Worm (Caenorhabditis elegans) whole organism, L2 larva: Measurements from ENCODE around the gene rps-30.
A peak's percentile ranks its signal among the peaks of the same experiment; 100 is the strongest.

Source experiments
- C34F6.9 ChIP-seq: fragments of 150-350 bp; optimal IDR thresholded peaks from 2 replicates; lab custom pipeline; 2014; ENCODE audit warnings: missing biosample characterization, missing genetic modification characterization
- R02D3.7 ChIP-seq: fragments of 150-350 bp; optimal IDR thresholded peaks from 2 replicates; lab custom pipeline; 2014; ENCODE audit warnings: missing biosample characterization, missing genetic modification characterization
- Y55F3AM.14 ChIP-seq: fragments of 200-800 bp; sonication (Bioruptor generic); optimal IDR thresholded peaks from 2 replicates; lab custom pipeline; 2018; ENCODE audit warnings: mild to moderate bottlenecking, missing genetic modification characterization, missing compliant biosample characterization
- ZK546.5 ChIP-seq: sonication (generic microtip); optimal IDR thresholded peaks from 2 replicates; lab custom pipeline; 2017; ENCODE audit warnings: missing biosample characterization, missing genetic modification characterization
- aly-2 ChIP-seq: fragments of 150-350 bp; optimal IDR thresholded peaks from 2 replicates; lab custom pipeline; 2014; ENCODE audit warnings: missing biosample characterization, missing genetic modification characterization
- ama-1 ChIP-seq: fragments of 150-350 bp; optimal IDR thresholded peaks from 2 replicates; lab custom pipeline; 2018; ENCODE audit warnings: inconsistent platforms
- blmp-1 ChIP-seq: sonication (generic microtip); optimal IDR thresholded peaks from 2 replicates; lab custom pipeline; 2017; ENCODE audit warnings: missing genetic modification characterization, mild to moderate bottlenecking, missing compliant biosample characterization, antibody characterized with exemption, moderate library complexity; ENCODE audit not compliant: insufficient read depth
- ceh-16 ChIP-seq: fragments of 150-350 bp; optimal IDR thresholded peaks from 2 replicates; lab custom pipeline; 2014; ENCODE audit warnings: missing biosample characterization, missing genetic modification characterization
- ceh-82 ChIP-seq: fragments of 150-350 bp; optimal IDR thresholded peaks from 2 replicates; lab custom pipeline; 2014; ENCODE audit warnings: missing biosample characterization, missing genetic modification characterization
- crh-2 ChIP-seq: sonication (generic microtip); optimal IDR thresholded peaks from 2 replicates; lab custom pipeline; 2017; ENCODE audit warnings: missing biosample characterization, missing genetic modification characterization
- egl-27 ChIP-seq: sonication (generic microtip); optimal IDR thresholded peaks from 3 replicates; lab custom pipeline; 2017; ENCODE audit warnings: missing biosample characterization, missing genetic modification reagents, missing genetic modification characterization
- elt-1 ChIP-seq: fragments of 150-350 bp; optimal IDR thresholded peaks from 2 replicates; lab custom pipeline; 2014; ENCODE audit warnings: missing biosample characterization, missing genetic modification characterization
- elt-3 ChIP-seq: sonication (generic microtip); optimal IDR thresholded peaks from 2 replicates; lab custom pipeline; 2017; ENCODE audit warnings: missing biosample characterization, missing genetic modification characterization
- fos-1 ChIP-seq: fragments of 150-350 bp; optimal IDR thresholded peaks from 2 replicates; lab custom pipeline; 2014; ENCODE audit warnings: missing biosample characterization, missing genetic modification characterization
- lin-11 ChIP-seq: fragments of 150-350 bp; sonication (generic microtip); optimal IDR thresholded peaks from 2 replicates; lab custom pipeline; 2014; ENCODE audit warnings: missing biosample characterization, missing genetic modification characterization, inconsistent platforms, mixed read lengths
- lin-13 ChIP-seq: fragments of 150-350 bp; optimal IDR thresholded peaks from 2 replicates; lab custom pipeline; 2014; ENCODE audit warnings: missing biosample characterization, missing genetic modification reagents, missing genetic modification characterization
- lin-39 ChIP-seq: fragments of 150-350 bp; optimal IDR thresholded peaks from 2 replicates; lab custom pipeline; 2014; ENCODE audit warnings: missing biosample characterization, missing genetic modification reagents, missing genetic modification characterization
- mbf-1 ChIP-seq: sonication (generic microtip); optimal IDR thresholded peaks from 2 replicates; lab custom pipeline; 2017; ENCODE audit warnings: missing biosample characterization, missing genetic modification characterization
- nhr-10 ChIP-seq: sonication (generic microtip); optimal IDR thresholded peaks from 2 replicates; lab custom pipeline; 2017; ENCODE audit warnings: missing biosample characterization, missing genetic modification characterization
- nhr-11 ChIP-seq: fragments of 150-350 bp; optimal IDR thresholded peaks from 2 replicates; lab custom pipeline; 2014; ENCODE audit warnings: missing biosample characterization, missing genetic modification characterization
- nhr-21 ChIP-seq: fragments of 150-350 bp; optimal IDR thresholded peaks from 2 replicates; lab custom pipeline; 2014; ENCODE audit warnings: missing biosample characterization, missing genetic modification characterization
- nhr-23 ChIP-seq: fragments of 150-350 bp; optimal IDR thresholded peaks from 2 replicates; lab custom pipeline; 2014; ENCODE audit warnings: missing biosample characterization, missing genetic modification reagents, missing genetic modification characterization
- nhr-237 ChIP-seq: fragments of 150-350 bp; optimal IDR thresholded peaks from 2 replicates; lab custom pipeline; 2014; ENCODE audit warnings: missing biosample characterization, missing genetic modification characterization
- nhr-6 ChIP-seq: fragments of 150-350 bp; optimal IDR thresholded peaks from 2 replicates; lab custom pipeline; 2014; ENCODE audit warnings: missing biosample characterization, missing genetic modification characterization
- peb-1 ChIP-seq: fragments of 150-350 bp; optimal IDR thresholded peaks from 2 replicates; lab custom pipeline; 2014; ENCODE audit warnings: missing biosample characterization, missing genetic modification characterization
- sem-4 ChIP-seq: fragments of 150-350 bp; optimal IDR thresholded peaks from 2 replicates; lab custom pipeline; 2014; ENCODE audit warnings: missing biosample characterization, missing genetic modification reagents, missing genetic modification characterization
- sma-9 ChIP-seq, 2 experiments: fragments of 150-350 bp in 1 of 2; sonication (generic microtip) in 1 of 2; optimal IDR thresholded peaks; 2 replicates each; lab custom pipeline; 2014 to 2016; ENCODE audit warnings: missing genetic modification characterization in 2 of 2, mild to moderate bottlenecking in 1 of 2, missing biosample characterization in 1 of 2, missing compliant biosample characterization in 1 of 2, missing genetic modification reagents in 1 of 2, moderate library complexity in 1 of 2
- snpc-4 ChIP-seq: fragments of 150-350 bp; optimal IDR thresholded peaks from 2 replicates; lab custom pipeline; 2014; ENCODE audit warnings: missing biosample characterization, missing genetic modification characterization
- unc-62 ChIP-seq: fragments of 150-350 bp; optimal IDR thresholded peaks from 2 replicates; lab custom pipeline; 2014; ENCODE audit warnings: missing biosample characterization, missing genetic modification reagents, missing genetic modification characterization
- ztf-1 ChIP-seq: fragments of 200-800 bp; sonication (Bioruptor generic); conservative IDR thresholded peaks from 2 replicates; pipeline ENCODE4 v1.3.6; 2022; ENCODE audit warnings: missing genetic modification characterization, missing compliant biosample characterization
- ztf-4 ChIP-seq: fragments of 150-350 bp; optimal IDR thresholded peaks from 2 replicates; lab custom pipeline; 2014; ENCODE audit warnings: missing biosample characterization, missing genetic modification characterization

rps-30 gene

DNA sequence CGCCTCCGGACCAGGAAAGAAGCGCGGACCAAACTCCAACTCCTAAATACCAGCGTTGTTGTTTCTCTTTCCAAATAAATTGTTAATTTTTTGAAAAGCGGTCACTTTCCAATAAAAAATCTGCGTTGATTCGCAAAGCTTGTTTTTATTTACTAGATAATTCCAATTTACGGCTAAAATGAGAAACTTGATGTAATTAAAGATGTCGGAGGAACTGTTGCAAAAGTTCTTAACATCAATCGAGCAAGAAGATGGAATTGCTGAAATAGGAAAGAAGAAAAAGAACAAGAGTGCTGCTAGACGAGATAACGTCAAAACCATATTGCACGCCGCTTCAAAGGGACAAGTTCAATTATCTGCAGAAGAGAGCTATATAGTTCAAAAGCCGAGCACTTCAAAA, 720 bp downstream of the rps-30 start, which contains the start of gene C26F1.3:
TSS of gene C26F1.3 (plus strand) at position 203 of the 400 bp plus-strand sequence.
- TF ChIP-seq elt-3 (tag; lab: Kevin White, UChicago) (no peak), ztf-4 (tag; lab: Kevin White, UChicago) (no peak), sem-4 (tag; lab: Kevin White, UChicago) (no peak), lin-11 (tag; lab: Kevin White, UChicago) (no peak), nhr-10 (tag; lab: Kevin White, UChicago) (no peak)
- TF ChIP-seq, all 48 proteins: peak for 0

DNA sequence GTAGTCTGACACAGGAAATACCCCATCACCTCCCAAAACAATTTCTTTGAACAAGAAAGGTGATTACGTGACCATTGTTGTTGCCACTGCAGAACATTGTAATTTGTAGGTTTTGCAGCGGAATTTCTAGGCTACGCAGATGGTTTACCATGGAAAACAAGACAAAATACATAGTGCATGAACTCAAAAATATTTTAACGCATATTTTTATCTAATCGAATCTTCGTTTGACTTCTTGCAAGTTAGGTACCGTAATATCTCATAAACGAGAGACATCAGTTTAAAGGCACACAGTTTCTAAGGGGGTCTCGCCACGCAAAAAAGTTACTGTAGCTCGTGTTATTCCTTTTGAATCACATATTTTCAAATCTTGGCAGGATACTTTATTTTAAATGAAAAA, 2.6 kb downstream of the rps-30 start:
- no peak for TF ChIP-seq elt-1 (tag; lab: Kevin White, UChicago)
- TF ChIP-seq nhr-10 (tag; lab: Kevin White, UChicago): no peak
- TF ChIP-seq ZK546.5 (tag; lab: Kevin White, UChicago): no peak
- no peak for TF ChIP-seq mbf-1 (tag; lab: Kevin White, UChicago)
- TF ChIP-seq nhr-6 (tag; lab: Kevin White, UChicago): no peak
- no peak for TF ChIP-seq elt-3 (tag; lab: Kevin White, UChicago)
- no peak for TF ChIP-seq ztf-1 (GFP tag; lab: Robert Waterston, UW)
- TF ChIP-seq nhr-23 (tag; lab: Kevin White, UChicago): no peak

ce11 chrV:7781511-7781910, 5.1 kb downstream of the rps-30 start, which contains the start of gene cyp-32A1:
cyp-32A1 (plus strand) TSS chrV:7781811.
- no peak for TF ChIP-seq nhr-10 (tag; lab: Kevin White, UChicago)
- TF ChIP-seq nhr-237: no peak
- TF ChIP-seq ceh-82 (tag; lab: Kevin White, UChicago): no peak
- TF ChIP-seq snpc-4 (tag; lab: Kevin White, UChicago): no peak
- TF ChIP-seq blmp-1 (tag; lab: Kevin White, UChicago): no peak
- TF ChIP-seq aly-2 (tag; lab: Kevin White, UChicago): no peak
- TF ChIP-seq nhr-21 (tag; lab: Kevin White, UChicago): no peak
- TF ChIP-seq lin-39: no peak
- TF ChIP-seq C34F6.9 (tag; lab: Kevin White, UChicago): no peak
- TF ChIP-seq sem-4 (tag; lab: Kevin White, UChicago): no peak
- TF ChIP-seq R02D3.7 (tag; lab: Kevin White, UChicago): no peak
- no peak for TF ChIP-seq sma-9 (GFP tag; optimal IDR thresholded peaks at IDR 0.05; lab: Kevin White, UChicago)
- TF ChIP-seq sma-9 (tag; optimal IDR thresholded peaks at IDR 0.05; lab: Kevin White, UChicago): no peak
- TF ChIP-seq, all 48 proteins: peak for 0

- no peak for TF ChIP-seq unc-62 (GFP tag; lab: Kevin White, UChicago)
- TF ChIP-seq peb-1 (tag; lab: Kevin White, UChicago): no peak
- TF ChIP-seq fos-1: no peak
- no peak for TF ChIP-seq nhr-11 (tag; lab: Kevin White, UChicago)
- no peak for TF ChIP-seq egl-27 (tag; lab: Kevin White, UChicago)
- no peak for TF ChIP-seq ama-1 (lab: Kevin White, UChicago)
- TF ChIP-seq C34F6.9 (tag; lab: Kevin White, UChicago): no peak
- no peak for TF ChIP-seq lin-13 (GFP tag; lab: Kevin White, UChicago)
- TF ChIP-seq Y55F3AM.14 (GFP tag; lab: Kevin White, UChicago): no peak
- TF ChIP-seq nhr-23 (tag; lab: Kevin White, UChicago): no peak
- no peak for TF ChIP-seq nhr-10 (tag; lab: Kevin White, UChicago)
- no peak for TF ChIP-seq sem-4 (tag; lab: Kevin White, UChicago)
Observed at ce11 chrV:7785117-7785516, 8.7 kb downstream of the rps-30 start, which contains the start of gene C26F1.1. C26F1.1 (plus strand) TSS chrV:7785417.

DNA sequence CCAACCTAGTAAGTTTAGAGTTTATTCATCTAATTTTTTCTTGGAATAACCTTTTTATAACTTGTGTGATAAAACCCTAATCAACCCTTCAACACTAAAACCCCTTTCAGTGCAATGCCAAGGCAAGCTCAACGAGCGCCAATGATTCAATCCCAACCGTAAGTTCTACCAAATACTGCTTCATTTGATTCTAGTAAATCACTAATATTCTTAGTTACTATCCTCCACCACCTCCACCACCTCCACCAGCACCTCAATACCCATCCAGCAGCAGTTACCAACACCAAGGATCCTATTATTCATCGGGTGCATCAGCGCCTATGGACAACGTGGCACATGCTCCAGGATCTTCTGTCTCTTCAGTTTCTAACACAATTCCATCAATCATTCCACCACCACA, 9.5 kb downstream of the rps-30 start:
- no peak for TF ChIP-seq blmp-1 (tag; lab: Kevin White, UChicago)

- TF ChIP-seq crh-2: no peak
- no peak for TF ChIP-seq ZK546.5 (tag; lab: Kevin White, UChicago)
- no peak for TF ChIP-seq unc-62 (GFP tag; lab: Kevin White, UChicago)
- no peak for TF ChIP-seq lin-39
- no peak for TF ChIP-seq nhr-21 (tag; lab: Kevin White, UChicago)
- peak; percentile 4 for TF ChIP-seq sma-9 (GFP tag; optimal IDR thresholded peaks at IDR 0.05; lab: Kevin White, UChicago)
- no peak for TF ChIP-seq sma-9 (tag; optimal IDR thresholded peaks at IDR 0.05; lab: Kevin White, UChicago)
- TF ChIP-seq nhr-23 (tag; lab: Kevin White, UChicago): no peak
- TF ChIP-seq aly-2 (tag; lab: Kevin White, UChicago): no peak
- TF ChIP-seq ceh-16 (tag; lab: Kevin White, UChicago): no peak
- peak; percentile 82 for TF ChIP-seq fos-1
- TF ChIP-seq, all 48 proteins: peak for 2
Observed at ce11 chrV:7786639-7787038, 10.3 kb downstream of the rps-30 start.
